Worm (Caenorhabditis elegans) whole organism, L3 larva: ENCODE measurements around the gene hosl-1.

Experiments
- R02D3.7 ChIP-seq: fragments of 150-350 bp; optimal IDR thresholded peaks from 2 replicates; lab custom pipeline; 2014; ENCODE audit warnings: missing biosample characterization, missing genetic modification characterization
- ZK546.5 ChIP-seq: sonication (generic microtip); optimal IDR thresholded peaks from 2 replicates; lab custom pipeline; 2017; ENCODE audit warnings: missing biosample characterization, missing genetic modification characterization
- aly-2 ChIP-seq: fragments of 150-350 bp; optimal IDR thresholded peaks from 2 replicates; lab custom pipeline; 2014; ENCODE audit warnings: missing biosample characterization, missing genetic modification characterization
- ceh-28 ChIP-seq: fragments of 150-350 bp; optimal IDR thresholded peaks from 2 replicates; lab custom pipeline; 2014; ENCODE audit warnings: missing biosample characterization, missing genetic modification reagents, missing genetic modification characterization
- ceh-9 ChIP-seq: sonication (generic microtip); optimal IDR thresholded peaks from 2 replicates; lab custom pipeline; 2018; ENCODE audit warnings: missing biosample characterization, missing genetic modification characterization
- egl-27 ChIP-seq: sonication (generic microtip); optimal IDR thresholded peaks from 4 replicates; lab custom pipeline; 2017; ENCODE audit warnings: missing biosample characterization, missing genetic modification reagents, missing genetic modification characterization
- elt-1 ChIP-seq: fragments of 150-350 bp; optimal IDR thresholded peaks from 2 replicates; lab custom pipeline; 2014; ENCODE audit warnings: missing biosample characterization, missing genetic modification characterization
- elt-2 ChIP-seq: sonication (generic microtip); optimal IDR thresholded peaks from 2 replicates; lab custom pipeline; 2016; ENCODE audit warnings: missing genetic modification reagents, mild to moderate bottlenecking, missing genetic modification characterization, missing compliant biosample characterization
- elt-3 ChIP-seq, 3 experiments: fragments of 150-350 bp in 1 of 3; sonication (generic microtip) in 2 of 3; optimal IDR thresholded peaks; 2 replicates in 2 of 3; 4 replicates in 1 of 3; lab custom pipeline; 2014 to 2017; ENCODE audit warnings: missing biosample characterization in 3 of 3, missing genetic modification characterization in 3 of 3
- eor-1 ChIP-seq, 2 experiments: fragments of 150-350 bp; optimal IDR thresholded peaks; 2 replicates each; lab custom pipeline; 2014 to 2018; ENCODE audit warnings: missing biosample characterization in 2 of 2, missing genetic modification characterization in 2 of 2
- fkh-10 ChIP-seq: sonication (generic microtip); optimal IDR thresholded peaks from 2 replicates; lab custom pipeline; 2017; ENCODE audit warnings: missing biosample characterization, missing genetic modification reagents, missing genetic modification characterization
- fkh-2 ChIP-seq: fragments of 150-350 bp; optimal IDR thresholded peaks from 2 replicates; lab custom pipeline; 2014; ENCODE audit warnings: missing biosample characterization, missing genetic modification reagents, missing genetic modification characterization
- fos-1 ChIP-seq: fragments of 150-350 bp; optimal IDR thresholded peaks from 2 replicates; lab custom pipeline; 2014; ENCODE audit warnings: missing biosample characterization, missing genetic modification characterization
- hmg-11 ChIP-seq: sonication (generic microtip); optimal IDR thresholded peaks from 2 replicates; lab custom pipeline; 2016; ENCODE audit warnings: missing genetic modification characterization, missing compliant biosample characterization
- lin-15B ChIP-seq: fragments of 150-350 bp; optimal IDR thresholded peaks from 2 replicates; lab custom pipeline; 2014; ENCODE audit warnings: missing biosample characterization, missing genetic modification characterization
- mdl-1 ChIP-seq: fragments of 150-350 bp; optimal IDR thresholded peaks from 2 replicates; lab custom pipeline; 2014; ENCODE audit warnings: missing biosample characterization, missing genetic modification characterization
- mml-1 ChIP-seq: fragments of 150-350 bp; sonication (generic microtip); optimal IDR thresholded peaks from 3 replicates; lab custom pipeline; 2014; ENCODE audit warnings: missing biosample characterization, missing genetic modification characterization
- nfya-1 ChIP-seq: sonication (generic microtip); optimal IDR thresholded peaks from 2 replicates; lab custom pipeline; 2017; ENCODE audit warnings: missing genetic modification characterization, mild to moderate bottlenecking, missing compliant biosample characterization, antibody characterized with exemption, moderate library complexity; ENCODE audit not compliant: insufficient read depth
- nhr-11 ChIP-seq: fragments of 150-350 bp; optimal IDR thresholded peaks from 2 replicates; lab custom pipeline; 2014; ENCODE audit warnings: missing biosample characterization, missing genetic modification characterization
- nhr-23 ChIP-seq: fragments of 150-350 bp; optimal IDR thresholded peaks from 2 replicates; lab custom pipeline; 2014; ENCODE audit warnings: missing biosample characterization, missing genetic modification reagents, missing genetic modification characterization
- nhr-237 ChIP-seq: fragments of 150-350 bp; optimal IDR thresholded peaks from 2 replicates; lab custom pipeline; 2014; ENCODE audit warnings: missing biosample characterization, missing genetic modification characterization
- nhr-25 ChIP-seq: sonication (generic microtip); optimal IDR thresholded peaks from 2 replicates; lab custom pipeline; 2017; ENCODE audit warnings: missing biosample characterization, missing genetic modification characterization
- nhr-28 ChIP-seq: fragments of 150-350 bp; optimal IDR thresholded peaks from 2 replicates; lab custom pipeline; 2014; ENCODE audit warnings: missing biosample characterization, missing genetic modification characterization
- nhr-43 ChIP-seq: sonication (generic microtip); optimal IDR thresholded peaks from 2 replicates; lab custom pipeline; 2016; ENCODE audit warnings: mild to moderate bottlenecking, missing genetic modification characterization, missing compliant biosample characterization; ENCODE audit not compliant: poor library complexity, severe bottlenecking
- nhr-67 ChIP-seq: fragments of 150-350 bp; optimal IDR thresholded peaks from 2 replicates; lab custom pipeline; 2014; ENCODE audit warnings: missing biosample characterization, missing genetic modification characterization
- nhr-76 ChIP-seq: fragments of 150-350 bp; sonication (generic microtip); optimal IDR thresholded peaks from 5 replicates; lab custom pipeline; 2014; ENCODE audit warnings: missing biosample characterization, missing genetic modification characterization
- nhr-77 ChIP-seq: fragments of 150-350 bp; optimal IDR thresholded peaks from 2 replicates; lab custom pipeline; 2014; ENCODE audit warnings: missing biosample characterization, missing genetic modification characterization
- pha-4 ChIP-seq: fragments of 150-350 bp; optimal IDR thresholded peaks from 2 replicates; lab custom pipeline; 2014; ENCODE audit warnings: missing biosample characterization, missing genetic modification reagents, missing genetic modification characterization
- pqm-1 ChIP-seq: fragments of 150-350 bp; optimal IDR thresholded peaks from 2 replicates; lab custom pipeline; 2017; ENCODE audit warnings: missing biosample characterization, missing genetic modification characterization, inconsistent platforms
- snpc-4 ChIP-seq: fragments of 150-350 bp; optimal IDR thresholded peaks from 2 replicates; lab custom pipeline; 2014; ENCODE audit warnings: missing biosample characterization, missing genetic modification characterization
- tbx-2 ChIP-seq: sonication (generic microtip); optimal IDR thresholded peaks from 2 replicates; lab custom pipeline; 2016; ENCODE audit warnings: mild to moderate bottlenecking, missing genetic modification characterization, missing compliant biosample characterization
- unc-39 ChIP-seq: sonication (generic microtip); optimal IDR thresholded peaks from 4 replicates; lab custom pipeline; 2017; ENCODE audit warnings: missing biosample characterization, missing genetic modification characterization
- unc-62 ChIP-seq: fragments of 150-350 bp; sonication (generic microtip); optimal IDR thresholded peaks from 4 replicates; lab custom pipeline; 2014; ENCODE audit warnings: missing biosample characterization, missing genetic modification reagents, missing genetic modification characterization
- ztf-4 ChIP-seq: fragments of 150-350 bp; optimal IDR thresholded peaks from 2 replicates; lab custom pipeline; 2014; ENCODE audit warnings: missing biosample characterization, missing genetic modification characterization

hosl-1 gene

ce11 chrX:4662964-4663684 is 26.2 kb downstream of the hosl-1 start:
- no peak for TF ChIP-seq nhr-11
- TF ChIP-seq ceh-28, result no peak
- TF ChIP-seq nhr-76, result no peak
- peak; percentile 33 for TF ChIP-seq nfya-1 (tag; lab: Kevin White, UChicago)
- peak; percentile 5 for TF ChIP-seq elt-2
- no peak for TF ChIP-seq elt-1 (tag; lab: Kevin White, UChicago)
- TF ChIP-seq pqm-1 (tag; lab: Kevin White, UChicago), result peak; percentile 21

DNA sequence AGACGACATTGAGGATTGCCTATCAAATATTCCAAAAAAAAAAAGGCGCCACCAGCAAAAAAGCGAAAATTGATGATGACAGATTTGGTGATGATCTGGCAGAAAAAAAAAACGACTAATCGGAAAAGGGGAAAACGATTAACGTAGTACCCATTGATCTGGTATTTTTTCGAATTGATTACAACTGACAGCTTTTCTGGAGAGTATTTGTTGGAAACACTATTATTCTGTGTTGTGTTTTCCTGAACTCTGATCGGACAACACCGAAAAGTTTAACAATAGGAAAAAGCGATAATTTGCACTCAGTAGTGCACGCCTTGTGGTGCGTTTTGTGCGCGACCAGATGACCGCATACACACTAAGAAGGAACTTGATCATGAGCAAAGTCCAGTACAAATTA is 27.7 kb downstream of the hosl-1 start:
- TF ChIP-seq eor-1 (tag; optimal IDR thresholded peaks at IDR 0.05; lab: Kevin White, UChicago) (no peak), unc-62 (GFP tag; lab: Kevin White, UChicago) (no peak), mdl-1 (no peak), nfya-1 (tag; lab: Kevin White, UChicago) (no peak), pqm-1 (tag; lab: Kevin White, UChicago) (no peak), tbx-2 (tag; lab: Kevin White, UChicago) (no peak), hmg-11 (tag; lab: Kevin White, UChicago) (no peak), R02D3.7 (no peak), ztf-4 (tag; lab: Kevin White, UChicago) (no peak), fos-1 (tag; lab: Kevin White, UChicago) (no peak), nhr-67 (tag; lab: Kevin White, UChicago) (no peak), nhr-23 (tag; lab: Kevin White, UChicago) (no peak), mml-1 (no peak)

ce11 chrX:4667788-4668187 is 30.9 kb downstream of the hosl-1 start, which contains the start of gene mfsd-12:
mfsd-12 (plus strand) TSS chrX:4668088.
- TF ChIP-seq nhr-28 (tag; lab: Kevin White, UChicago) (no peak), pha-4 (tag; lab: Kevin White, UChicago) (peak; percentile 7)
- TF ChIP-seq, all 47 proteins: peak for 1

ce11 chrX:4671837-4672236 is 34.9 kb downstream of the hosl-1 start:
- peak; percentile 48 for TF ChIP-seq elt-2
- no peak for TF ChIP-seq ceh-9 (tag; lab: Kevin White, UChicago)

DNA sequence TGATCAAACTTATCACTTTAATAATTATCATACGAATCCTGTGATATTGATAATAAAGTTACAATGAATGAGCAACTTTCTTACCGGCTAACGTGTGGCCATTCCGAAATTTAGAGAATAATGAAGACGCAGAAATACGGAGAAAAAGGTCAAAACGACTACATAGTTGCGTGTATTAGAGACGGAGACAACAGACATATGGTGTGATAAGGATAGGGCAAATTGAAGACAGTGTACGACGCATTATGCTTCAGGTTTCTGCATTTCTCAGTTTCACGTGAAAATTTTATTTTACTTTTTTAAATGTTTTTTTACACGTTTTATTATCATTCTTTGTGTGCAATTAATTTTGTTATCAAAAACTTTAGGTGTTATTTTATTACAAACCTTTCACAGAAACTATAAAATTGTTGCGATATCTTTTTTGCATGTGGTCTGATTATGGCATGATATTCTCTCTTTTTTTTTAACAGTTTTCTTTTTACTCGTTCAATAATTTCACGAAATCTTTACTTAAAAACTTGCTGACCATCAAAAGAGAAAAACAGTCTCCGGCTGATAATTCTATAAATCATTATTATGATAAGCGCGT is 36.3 kb downstream of the hosl-1 start, which contains the start of gene tmem-135:
Gene tmem-135, plus strand, starts transcription at position 542 of the 592 bp plus-strand sequence.
- no peak for TF ChIP-seq snpc-4 (tag; lab: Kevin White, UChicago)
- no peak for TF ChIP-seq nhr-43
- TF ChIP-seq elt-2, result peak; percentile 73
- no peak for TF ChIP-seq lin-15B (tag; lab: Kevin White, UChicago)
- TF ChIP-seq nhr-11, result no peak
- no peak for TF ChIP-seq aly-2
- TF ChIP-seq egl-27 (tag; lab: Kevin White, UChicago), result no peak
- no peak for TF ChIP-seq unc-39
- no peak for TF ChIP-seq mdl-1
- peak; percentile 42 for TF ChIP-seq pqm-1 (tag; lab: Kevin White, UChicago)
- TF ChIP-seq, all 47 proteins: peak for 2

DNA sequence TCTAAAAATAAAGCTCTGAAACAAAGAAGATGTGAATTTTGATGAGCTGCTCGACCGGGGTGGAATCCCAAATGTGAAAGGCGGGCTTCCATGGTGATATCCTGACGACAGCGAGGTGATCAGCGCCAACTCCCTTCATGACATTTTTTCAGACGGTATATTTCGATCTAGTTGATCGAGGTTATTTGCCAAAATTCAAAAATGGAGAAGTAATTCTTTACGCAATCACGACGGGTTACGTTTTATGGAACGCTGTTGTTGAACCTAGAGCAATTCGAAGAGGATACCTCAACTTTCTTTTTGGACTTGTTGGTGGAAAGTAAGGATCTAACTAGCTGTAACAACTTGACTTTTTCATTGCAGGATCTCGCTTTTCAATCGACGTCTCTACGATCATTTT is 39.8 kb downstream of the hosl-1 start:
- TF ChIP-seq ceh-9 (tag; lab: Kevin White, UChicago) (no peak), nhr-11 (no peak), nhr-23 (tag; lab: Kevin White, UChicago) (no peak), ZK546.5 (no peak), mdl-1 (no peak), nfya-1 (tag; lab: Kevin White, UChicago) (no peak), ceh-28 (no peak), egl-27 (tag; lab: Kevin White, UChicago) (no peak), R02D3.7 (no peak), fos-1 (tag; lab: Kevin White, UChicago) (no peak), nhr-237 (tag; lab: Kevin White, UChicago) (no peak), fkh-2 (tag; lab: Kevin White, UChicago) (no peak), fkh-10 (GFP tag; lab: Kevin White, UChicago) (no peak), nhr-77 (tag; lab: Kevin White, UChicago) (no peak), nhr-76 (no peak), elt-2 (no peak), elt-3 (tag; optimal IDR thresholded peaks at IDR 0.05; lab: Kevin White, UChicago) (no peak), pqm-1 (tag; lab: Kevin White, UChicago) (no peak), nhr-25 (tag; lab: Kevin White, UChicago) (no peak), pha-4 (tag; lab: Kevin White, UChicago) (no peak)
- TF ChIP-seq, all 47 proteins: peak for 0
